Fruit fly (Drosophila melanogaster) whole organism, embryonic: Measurements from ENCODE around the gene Rab3-GEF.

Experiments
- Awh ChIP-seq: fragments of 200-800 bp; sonication (Bioruptor generic); IDR thresholded peaks from 2 replicates; pipeline ENCODE4, ENCODE4 v1.3.6; 2022; ENCODE audit warnings: missing biosample characterization, missing genetic modification characterization
- BtbVII ChIP-seq: fragments of 200-800 bp; sonication (Bioruptor generic); optimal IDR thresholded peaks from 3 replicates; lab custom pipeline; 2017; ENCODE audit warnings: missing biosample characterization, mild to moderate bottlenecking, missing genetic modification characterization
- CG10147 ChIP-seq: fragments of 200-800 bp; sonication (Bioruptor generic); optimal IDR thresholded peaks from 2 replicates; lab custom pipeline; 2019; ENCODE audit warnings: missing biosample characterization, mild to moderate bottlenecking, missing genetic modification characterization, moderate library complexity
- CG10543 ChIP-seq: fragments of 200-800 bp; sonication (Bioruptor generic); optimal IDR thresholded peaks from 3 replicates; lab custom pipeline; 2017; ENCODE audit warnings: missing biosample characterization, mild to moderate bottlenecking, missing genetic modification characterization, moderate library complexity
- CG11560 ChIP-seq: fragments of 200-800 bp; sonication (Bioruptor generic); IDR thresholded peaks from 3 replicates; pipeline ENCODE4 v1.3.6; 2022; ENCODE audit warnings: missing biosample characterization, missing genetic modification characterization
- CG12299 ChIP-seq: fragments of 200-800 bp; sonication (Bioruptor generic); optimal IDR thresholded peaks from 2 replicates; lab custom pipeline; 2018; ENCODE audit warnings: missing biosample characterization, mild to moderate bottlenecking, missing genetic modification characterization
- CG12769 ChIP-seq: fragments of 200-800 bp; sonication (Bioruptor generic); optimal IDR thresholded peaks from 2 replicates; lab custom pipeline; 2019; ENCODE audit warnings: missing biosample characterization, mild to moderate bottlenecking, missing genetic modification characterization, moderate library complexity
- CG17385 ChIP-seq: fragments of 200-800 bp; sonication (Bioruptor generic); optimal IDR thresholded peaks from 3 replicates; lab custom pipeline; 2018; ENCODE audit warnings: missing biosample characterization, mild to moderate bottlenecking, missing genetic modification characterization
- CG17568 ChIP-seq: fragments of 200-800 bp; sonication (Bioruptor generic); optimal IDR thresholded peaks from 2 replicates; lab custom pipeline; 2018; ENCODE audit warnings: missing biosample characterization, mild to moderate bottlenecking, missing genetic modification characterization, moderate library complexity
- CG18011 ChIP-seq: fragments of 200-800 bp; sonication (Bioruptor generic); optimal IDR thresholded peaks from 2 replicates; lab custom pipeline; 2017; ENCODE audit warnings: missing biosample characterization, missing genetic modification characterization, mild to moderate bottlenecking, moderate library complexity, missing genotype
- CG2202 ChIP-seq: fragments of 200-800 bp; sonication (Bioruptor generic); optimal IDR thresholded peaks from 2 replicates; lab custom pipeline; 2018; ENCODE audit warnings: missing biosample characterization, mild to moderate bottlenecking, missing genetic modification characterization
- CG2889 ChIP-seq: fragments of 200-800 bp; sonication (Bioruptor generic); IDR thresholded peaks from 3 replicates; pipeline ENCODE4 v1.3.6; 2022; ENCODE audit warnings: missing biosample characterization, missing genetic modification characterization
- CG30403 ChIP-seq: fragments of 200-800 bp; sonication (Bioruptor generic); optimal IDR thresholded peaks from 3 replicates; lab custom pipeline; 2016; ENCODE audit warnings: missing biosample characterization, missing genetic modification characterization
- CG3163 ChIP-seq: fragments of 200-800 bp; sonication (Bioruptor generic); optimal IDR thresholded peaks from 3 replicates; lab custom pipeline; 2016; ENCODE audit warnings: missing biosample characterization, missing genetic modification characterization
- CG33213 ChIP-seq: fragments of 200-800 bp; sonication (Bioruptor generic); optimal IDR thresholded peaks from 3 replicates; lab custom pipeline; 2016; ENCODE audit warnings: missing biosample characterization, missing genetic modification characterization
- CG3995 ChIP-seq: fragments of 200-800 bp; sonication (Bioruptor generic); optimal IDR thresholded peaks from 3 replicates; lab custom pipeline; 2016; ENCODE audit warnings: missing biosample characterization, missing genetic modification characterization
- CG4360 ChIP-seq: fragments of 200-800 bp; sonication (Bioruptor generic); IDR thresholded peaks from 2 replicates; pipeline ENCODE4 v1.3.6; 2022; ENCODE audit warnings: missing biosample characterization, missing genetic modification characterization
- CG43689 ChIP-seq: fragments of 200-800 bp; sonication (Bioruptor generic); IDR thresholded peaks from 2 replicates; pipeline ENCODE4 v1.3.6; 2022; ENCODE audit warnings: missing biosample characterization, missing genetic modification characterization
- CG7556 ChIP-seq: fragments of 200-800 bp; sonication (Bioruptor generic); optimal IDR thresholded peaks from 2 replicates; lab custom pipeline; 2017; ENCODE audit warnings: missing biosample characterization, mild to moderate bottlenecking, missing genetic modification characterization
- CG8478 ChIP-seq: fragments of >200 bp; optimal IDR thresholded peaks from 2 replicates; lab custom pipeline; 2018
- Dref ChIP-seq: fragments of 200-800 bp; sonication (Bioruptor generic); IDR thresholded peaks from 2 replicates; pipeline ENCODE4 v1.3.6; 2022; ENCODE audit warnings: missing biosample characterization, missing genetic modification characterization
- Elba2 ChIP-seq: fragments of 200-800 bp; sonication (Bioruptor generic); optimal IDR thresholded peaks from 3 replicates; lab custom pipeline; 2016; ENCODE audit warnings: missing biosample characterization, missing genetic modification characterization
- HmgD ChIP-seq: fragments of 200-800 bp; sonication (Bioruptor generic); optimal IDR thresholded peaks from 3 replicates; lab custom pipeline; 2016; ENCODE audit warnings: missing biosample characterization, missing genetic modification characterization
- NK7.1 ChIP-seq: fragments of 200-800 bp; sonication (Bioruptor generic); optimal IDR thresholded peaks from 3 replicates; lab custom pipeline; 2016; ENCODE audit warnings: missing biosample characterization, missing genetic modification characterization
- Oaz ChIP-seq: fragments of 200-800 bp; sonication (Bioruptor generic); IDR thresholded peaks from 2 replicates; pipeline ENCODE4 v1.3.6; 2022; ENCODE audit warnings: missing biosample characterization, missing genetic modification characterization
- Scr ChIP-seq: fragments of 200-800 bp; sonication (Bioruptor generic); IDR thresholded peaks from 2 replicates; pipeline ENCODE4 v1.3.6; 2022; ENCODE audit warnings: missing biosample characterization, missing genetic modification characterization; ENCODE audit not compliant: partially characterized antibody
- Sox100B ChIP-seq: fragments of 200-800 bp; sonication (Bioruptor generic); optimal IDR thresholded peaks from 3 replicates; lab custom pipeline; 2018; ENCODE audit warnings: missing biosample characterization, mild to moderate bottlenecking, missing genetic modification characterization
- Ssrp ChIP-seq: fragments of 200-800 bp; sonication (Bioruptor generic); optimal IDR thresholded peaks from 2 replicates; lab custom pipeline; 2018; ENCODE audit warnings: missing biosample characterization, mild to moderate bottlenecking, missing genetic modification characterization, moderate library complexity
- Taf1 ChIP-seq: fragments of 200-800 bp; sonication (Bioruptor generic); IDR thresholded peaks from 2 replicates; pipeline ENCODE4 v1.3.6; 2022; ENCODE audit warnings: missing biosample characterization, missing genetic modification characterization
- ac ChIP-seq: fragments of 200-800 bp; sonication (Bioruptor generic); optimal IDR thresholded peaks from 3 replicates; lab custom pipeline; 2017; ENCODE audit warnings: missing biosample characterization, mild to moderate bottlenecking, missing genetic modification characterization
- bigmax ChIP-seq: fragments of 200-800 bp; sonication (Bioruptor generic); optimal IDR thresholded peaks from 2 replicates; lab custom pipeline; 2018; ENCODE audit warnings: missing biosample characterization, mild to moderate bottlenecking, missing genetic modification characterization
- bowl ChIP-seq: fragments of 200-800 bp; sonication (Bioruptor generic); IDR thresholded peaks from 2 replicates; pipeline ENCODE4 v1.3.6; 2022; ENCODE audit warnings: missing biosample characterization, missing genetic modification characterization
- dm ChIP-seq: fragments of 200-800 bp; sonication (Bioruptor generic); optimal IDR thresholded peaks from 3 replicates; lab custom pipeline; 2016; ENCODE audit warnings: missing biosample characterization, missing genetic modification characterization
- fd64A ChIP-seq: fragments of 200-800 bp; sonication (Bioruptor generic); optimal IDR thresholded peaks from 3 replicates; lab custom pipeline; 2018; ENCODE audit warnings: missing biosample characterization, mild to moderate bottlenecking, missing genetic modification characterization
- fu2 ChIP-seq: fragments of 200-800 bp; sonication (Bioruptor generic); optimal IDR thresholded peaks from 2 replicates; lab custom pipeline; 2016; ENCODE audit warnings: missing biosample characterization, missing genetic modification characterization
- hb ChIP-seq: fragments of 200-800 bp; sonication (Bioruptor generic); IDR thresholded peaks from 3 replicates; pipeline ENCODE4 v1.3.6; 2022; ENCODE audit warnings: missing biosample characterization, missing genetic modification characterization; ENCODE audit not compliant: partially characterized antibody
- hkb ChIP-seq, 2 experiments: fragments of 200-800 bp in 1 of 2; fragments of >200 bp in 1 of 2; sonication (Bioruptor generic) in 1 of 2; IDR thresholded peaks in 1 of 2; optimal IDR thresholded peaks in 1 of 2; 2 replicates each; pipeline versions ENCODE4 v1.3.6 to Lab custom; 2017 to 2022; ENCODE audit warnings: missing biosample characterization in 1 of 2, missing genetic modification characterization in 1 of 2
- inv ChIP-seq: fragments of 200-800 bp; sonication (Bioruptor generic); IDR thresholded peaks from 2 replicates; pipeline ENCODE4 v1.3.6; 2022; ENCODE audit warnings: missing biosample characterization, missing genetic modification characterization; ENCODE audit not compliant: partially characterized antibody
- maf-S ChIP-seq: fragments of 200-800 bp; sonication (Bioruptor generic); optimal IDR thresholded peaks from 2 replicates; lab custom pipeline; 2016; ENCODE audit warnings: missing biosample characterization, missing genetic modification characterization
- pfk ChIP-seq: fragments of 200-800 bp; sonication (Bioruptor generic); optimal IDR thresholded peaks from 2 replicates; lab custom pipeline; 2018; ENCODE audit warnings: missing biosample characterization, mild to moderate bottlenecking, missing genetic modification characterization, moderate library complexity
- salm ChIP-seq: fragments of 200-800 bp; sonication (Bioruptor generic); optimal IDR thresholded peaks from 2 replicates; lab custom pipeline; 2018; ENCODE audit warnings: missing biosample characterization, mild to moderate bottlenecking, missing genetic modification characterization
- sc ChIP-seq, 3 experiments: fragments of >200 bp in 2 of 3; fragments of 200-800 bp in 1 of 3; sonication (Bioruptor generic) in 1 of 3; optimal IDR thresholded peaks; 2 replicates in 2 of 3; 3 replicates in 1 of 3; lab custom pipeline; 2017; ENCODE audit warnings: mild to moderate bottlenecking in 1 of 3, missing biosample characterization in 1 of 3, missing genetic modification characterization in 1 of 3, missing genetic modification reagents in 1 of 3
- sug ChIP-seq: fragments of 200-800 bp; optimal IDR thresholded peaks from 2 replicates; lab custom pipeline; 2019; ENCODE audit warnings: missing biosample characterization, mild to moderate bottlenecking, missing genetic modification characterization, moderate library complexity
- tin ChIP-seq: fragments of 200-800 bp; sonication (Bioruptor generic); optimal IDR thresholded peaks from 3 replicates; lab custom pipeline; 2016; ENCODE audit warnings: missing biosample characterization, missing genetic modification characterization
- trem ChIP-seq: fragments of 200-800 bp; optimal IDR thresholded peaks from 3 replicates; lab custom pipeline; 2019; ENCODE audit warnings: missing biosample characterization, mild to moderate bottlenecking, missing genetic modification characterization, moderate library complexity
- trh ChIP-seq: fragments of 200-800 bp; sonication (Bioruptor generic); optimal IDR thresholded peaks from 2 replicates; lab custom pipeline; 2016; ENCODE audit warnings: missing biosample characterization, missing genetic modification characterization
- unc-4 ChIP-seq: fragments of 200-800 bp; sonication (Bioruptor generic); IDR thresholded peaks from 2 replicates; pipeline ENCODE4 v1.3.6; 2022; ENCODE audit warnings: missing biosample characterization, missing genetic modification characterization; ENCODE audit not compliant: partially characterized antibody
- vfl ChIP-seq: fragments of 200-800 bp; sonication (Bioruptor generic); optimal IDR thresholded peaks from 2 replicates; lab custom pipeline; 2016; ENCODE audit warnings: missing biosample characterization, missing genetic modification characterization
- z ChIP-seq: fragments of 200-800 bp; sonication (Bioruptor generic); IDR thresholded peaks from 3 replicates; pipeline ENCODE4 v1.3.6; 2022; ENCODE audit warnings: missing biosample characterization, missing genetic modification characterization
- zen2 ChIP-seq: fragments of 200-800 bp; sonication (Bioruptor generic); IDR thresholded peaks from 3 replicates; pipeline ENCODE4 v1.3.6; 2022; ENCODE audit warnings: missing biosample characterization, missing genetic modification characterization; ENCODE audit not compliant: partially characterized antibody

Rab3-GEF gene

dm6 chrX:15043700-15044225 lies 45.7 kb upstream of the Rab3-GEF start, which contains the start of gene CG5541 (continued):
- no peak for TF ChIP-seq dm (GFP tag; lab: Kevin White, UChicago)
- no peak for TF ChIP-seq Awh (GFP tag; lab: Robert Waterston, UW)
- no peak for TF ChIP-seq CG18011 (GFP tag; lab: Kevin White, UChicago)
- TF ChIP-seq pfk (GFP tag; lab: Kevin White, UChicago) = no peak
- no peak for TF ChIP-seq CG7556 (GFP tag; lab: Kevin White, UChicago)
- TF ChIP-seq sug (tag; lab: Kevin White, UChicago) = peak; percentile 64
- TF ChIP-seq CG2889 (GFP tag; lab: Robert Waterston, UW) = no peak
- no peak for TF ChIP-seq CG17385 (GFP tag; lab: Kevin White, UChicago)
- no peak for TF ChIP-seq fd64A (GFP tag; lab: Kevin White, UChicago)
- no peak for TF ChIP-seq CG8478 (lab: Kevin White, UChicago)
- TF ChIP-seq CG2202 (tag; lab: Kevin White, UChicago) = no peak
- no peak for TF ChIP-seq bigmax
- peak; percentile 82 for TF ChIP-seq CG10543
- no peak for TF ChIP-seq CG11560 (tag; lab: Robert Waterston, UW)
- peak; percentile 17 for TF ChIP-seq Sox100B
- no peak for TF ChIP-seq HmgD
- TF ChIP-seq CG4360 (GFP tag; lab: Robert Waterston, UW) = no peak
- TF ChIP-seq fu2 (GFP tag; lab: Kevin White, UChicago) = no peak
- no peak for TF ChIP-seq hkb (optimal IDR thresholded peaks at IDR 0.05; lab: Kevin White, UChicago)
- no peak for TF ChIP-seq hkb (GFP tag; IDR thresholded peaks at IDR 0.05; lab: Robert Waterston, UW)
- no peak for TF ChIP-seq zen2 (GFP tag; lab: Robert Waterston, UW)
- no peak for TF ChIP-seq Ssrp
- TF ChIP-seq Dref = no peak
- no peak for TF ChIP-seq CG43689 (GFP tag; lab: Robert Waterston, UW)
- TF ChIP-seq trem (tag; lab: Kevin White, UChicago) = no peak
- no peak for TF ChIP-seq Oaz (GFP tag; lab: Robert Waterston, UW)
- no peak for TF ChIP-seq CG3163 (GFP tag; lab: Kevin White, UChicago)
- TF ChIP-seq CG17568 (GFP tag; lab: Kevin White, UChicago) = no peak
- TF ChIP-seq tin (GFP tag; lab: Kevin White, UChicago) = no peak
- TF ChIP-seq salm (tag; lab: Kevin White, UChicago) = no peak
- TF ChIP-seq CG12299 = no peak
- no peak for TF ChIP-seq vfl (GFP tag; lab: Kevin White, UChicago)
- no peak for TF ChIP-seq Elba2 (GFP tag; lab: Kevin White, UChicago)
- TF ChIP-seq CG30403 (GFP tag; lab: Kevin White, UChicago) = peak; percentile 8
- TF ChIP-seq CG33213 (GFP tag; lab: Kevin White, UChicago) = no peak
- TF ChIP-seq maf-S (GFP tag; lab: Kevin White, UChicago) = no peak
- TF ChIP-seq ac (GFP tag; lab: Kevin White, UChicago) = no peak
- no peak for TF ChIP-seq inv
- no peak for TF ChIP-seq BtbVII (GFP tag; lab: Kevin White, UChicago)
- TF ChIP-seq bowl (GFP tag; lab: Robert Waterston, UW) = no peak
- no peak for TF ChIP-seq z (GFP tag; lab: Robert Waterston, UW)
- TF ChIP-seq unc-4 (GFP tag; lab: Robert Waterston, UW) = no peak
- TF ChIP-seq CG12769 = peak; percentile 1
- TF ChIP-seq hb = no peak
- no peak for TF ChIP-seq Scr (GFP tag; lab: Robert Waterston, UW)
- peak; percentile 44 for TF ChIP-seq CG10147 (GFP tag; lab: Kevin White, UChicago)
- no peak for TF ChIP-seq Taf1 (GFP tag; lab: Robert Waterston, UW)
- no peak for TF ChIP-seq sc (optimal IDR thresholded peaks at IDR 0.05; lab: Kevin White, UChicago)
- no peak for TF ChIP-seq sc (GFP tag; optimal IDR thresholded peaks at IDR 0.05; lab: Kevin White, UChicago)
- no peak for TF ChIP-seq trh (GFP tag; lab: Kevin White, UChicago)
- TF ChIP-seq NK7.1 (GFP tag; lab: Kevin White, UChicago) = no peak
- TF ChIP-seq CG3995 (GFP tag; lab: Kevin White, UChicago) = peak; percentile 85
